Worm (Caenorhabditis elegans): ENCODE measurements around the gene atp-2.

Gene atp-2

ce11 chrIII:5230415-5230814 is 2.2 kb downstream of the atp-2 start, which contains the start of gene prmt-5 (continued):
- peak; percentile 14 for TF ChIP-seq fos-1 (tag; optimal IDR thresholded peaks at IDR 0.05)
- TF ChIP-seq lin-15B (tag; optimal IDR thresholded peaks at IDR 0.05): no peak
- TF ChIP-seq unc-30 (tag; optimal IDR thresholded peaks at IDR 0.05): no peak
- TF ChIP-seq nhr-85 (tag): no peak
- peak; percentile 43 for TF ChIP-seq C34B4.2 (tag; optimal IDR thresholded peaks at IDR 0.05)
- TF ChIP-seq ceh-8 (GFP tag; optimal IDR thresholded peaks at IDR 0.05): no peak
- TF ChIP-seq ceh-88 (GFP tag; IDR thresholded peaks at IDR 0.05): no peak
- no peak for TF ChIP-seq lir-3 (tag; optimal IDR thresholded peaks at IDR 0.05; ENCODE audit: poor library complexity)
- no peak for TF ChIP-seq lin-13 (GFP tag; optimal IDR thresholded peaks at IDR 0.05)
- TF ChIP-seq aha-1 (tag; optimal IDR thresholded peaks at IDR 0.05): no peak
- TF ChIP-seq skn-1 (tag; optimal IDR thresholded peaks at IDR 0.05): no peak
- no peak for TF ChIP-seq lin-35 (GFP tag; optimal IDR thresholded peaks at IDR 0.05)
- TF ChIP-seq nhr-90 (tag; optimal IDR thresholded peaks at IDR 0.05; ENCODE audit: poor library complexity): peak; percentile 17
- no peak for TF ChIP-seq pag-3 (tag; optimal IDR thresholded peaks at IDR 0.05; ENCODE audit: borderline replicate concordance, insufficient read depth)
- no peak for TF ChIP-seq nhr-76 (tag; optimal IDR thresholded peaks at IDR 0.05)
- TF ChIP-seq nhr-71 (tag; optimal IDR thresholded peaks at IDR 0.05): peak; percentile 51
- TF ChIP-seq sox-4 (tag; optimal IDR thresholded peaks at IDR 0.05): no peak
- TF ChIP-seq dpl-1 (GFP tag; optimal IDR thresholded peaks at IDR 0.05): no peak
- TF ChIP-seq nhr-28 (tag; optimal IDR thresholded peaks at IDR 0.05): no peak
- no peak for TF ChIP-seq grh-1 (GFP tag; IDR thresholded peaks at IDR 0.05)
- TF ChIP-seq ceh-90 (tag; optimal IDR thresholded peaks at IDR 0.05): no peak
- no peak for TF ChIP-seq pax-3 (tag; optimal IDR thresholded peaks at IDR 0.05)
- TF ChIP-seq irx-1 (tag; optimal IDR thresholded peaks at IDR 0.05): no peak
- peak; percentile 24 for TF ChIP-seq sup-37 (GFP tag; optimal IDR thresholded peaks at IDR 0.05)
- TF ChIP-seq Y116A8C.19 (tag; optimal IDR thresholded peaks at IDR 0.05; ENCODE audit: borderline replicate concordance): no peak
- no peak for TF ChIP-seq efl-3 (GFP tag; optimal IDR thresholded peaks at IDR 0.05)
- peak; percentile 45 for TF ChIP-seq ztf-4 (tag; optimal IDR thresholded peaks at IDR 0.05)
- peak; percentile 15 for TF ChIP-seq rnt-1 (tag; optimal IDR thresholded peaks at IDR 0.05)
- peak; percentile 90 for TF ChIP-seq ama-1 (optimal IDR thresholded peaks at IDR 0.05)
- no peak for TF ChIP-seq jun-1 (tag; optimal IDR thresholded peaks at IDR 0.05)

- no peak for TF ChIP-seq elt-3 (tag; optimal IDR thresholded peaks at IDR 0.05)
- no peak for TF ChIP-seq nhr-19 (GFP tag; conservative IDR thresholded peaks at IDR 0.05)
- no peak for TF ChIP-seq fkh-10 (GFP tag; optimal IDR thresholded peaks at IDR 0.05)
- no peak for TF ChIP-seq lin-13 (GFP tag; optimal IDR thresholded peaks at IDR 0.05)
- no peak for TF ChIP-seq skn-1 (tag; optimal IDR thresholded peaks at IDR 0.05)
- no peak for TF ChIP-seq ceh-88 (GFP tag; IDR thresholded peaks at IDR 0.05)
- peak; percentile 15 for TF ChIP-seq rnt-1 (tag; optimal IDR thresholded peaks at IDR 0.05)
- no peak for TF ChIP-seq mdl-1 (tag; optimal IDR thresholded peaks at IDR 0.05)
- TF ChIP-seq ztf-11 (tag; optimal IDR thresholded peaks at IDR 0.05): no peak
- no peak for TF ChIP-seq xbp-1 (tag; optimal IDR thresholded peaks at IDR 0.05)
- TF ChIP-seq nhr-20 (tag; optimal IDR thresholded peaks at IDR 0.05): no peak
- TF ChIP-seq dpl-1 (GFP tag; optimal IDR thresholded peaks at IDR 0.05): peak in 1 of 3 experiments; percentile 20
Measured at ce11 chrIII:5233140-5233539, 4.9 kb downstream of the atp-2 start.

DNA sequence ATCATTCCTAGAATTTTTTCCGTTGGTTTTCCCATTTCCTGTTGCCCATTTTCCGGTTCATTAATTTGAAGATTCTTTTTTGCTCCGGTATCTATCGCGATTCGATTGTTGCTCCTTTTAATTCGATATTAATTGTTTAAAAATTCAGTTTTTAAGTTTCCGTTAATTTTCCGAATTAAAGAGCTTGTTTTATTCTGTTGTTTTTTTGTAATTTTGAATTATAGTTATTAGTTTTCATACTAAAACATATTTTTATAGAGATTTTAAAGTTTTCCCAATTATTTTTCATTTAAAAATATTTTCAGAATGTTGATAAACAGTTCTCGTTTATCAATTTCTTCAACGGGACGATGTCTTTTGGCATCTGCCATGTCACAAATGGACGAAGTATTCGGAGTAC is 6.1 kb downstream of the atp-2 start, which contains the start of gene mrps-26:
Gene mrps-26, plus strand, starts transcription at position 301 of the 400 bp plus-strand sequence.
- TF ChIP-seq ama-1 (optimal IDR thresholded peaks at IDR 0.05) (no peak), nhr-84 (tag; optimal IDR thresholded peaks at IDR 0.05) (no peak), nhr-76 (tag; optimal IDR thresholded peaks at IDR 0.05) (no peak), C16A3.4 (tag; optimal IDR thresholded peaks at IDR 0.05) (no peak), isw-1 (GFP tag; IDR thresholded peaks at IDR 0.05) (no peak), fkh-8 (tag; optimal IDR thresholded peaks at IDR 0.05) (no peak), sox-4 (tag; optimal IDR thresholded peaks at IDR 0.05) (no peak), nhr-28 (tag; optimal IDR thresholded peaks at IDR 0.05) (no peak), pax-3 (tag; optimal IDR thresholded peaks at IDR 0.05) (no peak), sup-37 (GFP tag; optimal IDR thresholded peaks at IDR 0.05) (no peak), hlh-4 (tag; optimal IDR thresholded peaks at IDR 0.05) (no peak), swsn-7 (tag; optimal IDR thresholded peaks at IDR 0.05) (no peak), lin-14 (GFP tag; optimal IDR thresholded peaks at IDR 0.05) (no peak), lin-39 (tag; optimal IDR thresholded peaks at IDR 0.05) (no peak), mep-1 (tag; optimal IDR thresholded peaks at IDR 0.05) (no peak), lin-13 (GFP tag; optimal IDR thresholded peaks at IDR 0.05) (no peak), pqm-1 (tag; optimal IDR thresholded peaks at IDR 0.05) (no peak), fkh-10 (GFP tag; optimal IDR thresholded peaks at IDR 0.05) (no peak)
